Worm (Caenorhabditis elegans) whole organism, L4/young adult: ENCODE measurements around the gene flp-11.

ENCODE experiments used
- W03F9.2 ChIP-seq: fragments of 150-350 bp; optimal IDR thresholded peaks from 2 replicates; lab custom pipeline; 2014; ENCODE audit warnings: missing biosample characterization, missing genetic modification characterization
- dao-5 ChIP-seq: sonication (generic microtip); optimal IDR thresholded peaks from 2 replicates; lab custom pipeline; 2016; ENCODE audit warnings: missing genotype, missing genetic modification characterization, moderate library complexity, missing compliant biosample characterization
- him-1 ChIP-seq: sonication (generic microtip); optimal IDR thresholded peaks from 2 replicates; lab custom pipeline; 2016; ENCODE audit warnings: missing genotype, missing genetic modification reagents, missing genetic modification characterization, missing compliant biosample characterization

The flp-11 gene

DNA sequence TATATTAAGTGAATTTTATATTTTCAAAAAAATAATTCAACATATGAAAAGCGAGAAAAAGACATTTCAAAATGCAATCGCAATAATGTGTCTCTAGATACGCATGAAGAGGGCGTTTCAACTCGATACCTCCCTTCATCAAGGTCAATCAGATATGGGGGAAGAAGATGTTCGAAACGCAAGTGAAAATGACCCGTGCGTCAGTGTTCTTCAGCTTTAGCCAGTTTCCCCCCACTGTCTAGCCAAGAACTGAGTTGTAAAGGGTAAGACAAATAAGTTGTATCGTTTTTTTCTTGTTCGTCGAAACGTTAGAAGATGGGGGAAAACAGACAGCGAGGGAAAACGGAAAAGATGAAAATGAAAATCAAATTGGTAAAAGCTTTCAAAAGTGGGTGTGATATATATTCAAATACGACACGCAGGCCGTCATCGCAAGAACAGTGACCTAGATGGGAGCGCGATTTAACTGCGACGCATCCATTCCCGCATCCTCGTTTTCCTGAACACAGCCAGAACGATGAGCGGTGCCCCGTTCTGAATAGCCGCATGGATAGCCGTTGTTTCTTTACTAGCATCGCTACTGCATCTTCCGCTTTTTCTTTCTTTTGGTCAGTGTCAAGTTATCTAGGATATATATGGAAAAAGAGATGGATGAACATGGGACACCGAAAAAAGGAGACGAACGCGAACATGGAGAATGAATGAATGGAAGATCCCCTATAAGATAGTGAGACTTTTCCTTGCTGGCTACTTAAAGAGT, 16.9 kb upstream of the flp-11 start:
- TF ChIP-seq him-1 (no peak), dao-5 (tag; lab: Kevin White, UChicago) (no peak), W03F9.2 (tag; lab: Kevin White, UChicago) (no peak)

DNA sequence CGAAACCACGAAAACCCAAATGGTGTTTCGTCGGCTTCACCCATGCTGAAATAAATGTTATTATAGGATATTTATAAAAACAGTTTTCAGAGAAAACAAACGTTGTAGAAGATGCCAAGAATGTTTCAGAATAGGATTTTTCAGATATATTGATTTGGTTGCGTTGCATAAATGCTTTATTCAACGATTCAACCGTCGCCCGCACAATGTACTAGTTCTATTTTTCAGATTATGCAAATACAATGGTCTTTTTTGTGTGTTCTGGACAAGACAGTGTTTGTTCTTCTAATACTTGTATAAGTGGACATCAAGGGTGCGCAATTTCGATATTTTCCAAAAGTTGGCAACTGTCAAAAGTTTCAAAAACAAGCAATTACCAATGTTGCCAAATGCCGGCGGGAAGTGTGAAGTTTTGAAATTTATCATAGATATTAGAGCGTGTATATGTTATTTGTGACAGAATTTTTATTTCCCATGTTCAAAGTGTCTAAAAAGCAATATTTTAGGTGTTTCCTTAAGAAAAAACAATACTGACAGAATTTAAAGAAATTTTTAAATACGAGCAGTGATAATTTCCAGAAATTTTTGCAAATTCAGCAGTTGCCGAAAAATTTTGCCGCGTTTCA, 13.3 kb upstream of the flp-11 start, which contains the start of gene K02G10.5:
TSS of gene K02G10.5 (minus strand) at position 51 of the 626 bp plus-strand sequence.
- no peak for TF ChIP-seq dao-5 (tag; lab: Kevin White, UChicago)
- no peak for TF ChIP-seq W03F9.2 (tag; lab: Kevin White, UChicago)
- TF ChIP-seq him-1: no peak

DNA sequence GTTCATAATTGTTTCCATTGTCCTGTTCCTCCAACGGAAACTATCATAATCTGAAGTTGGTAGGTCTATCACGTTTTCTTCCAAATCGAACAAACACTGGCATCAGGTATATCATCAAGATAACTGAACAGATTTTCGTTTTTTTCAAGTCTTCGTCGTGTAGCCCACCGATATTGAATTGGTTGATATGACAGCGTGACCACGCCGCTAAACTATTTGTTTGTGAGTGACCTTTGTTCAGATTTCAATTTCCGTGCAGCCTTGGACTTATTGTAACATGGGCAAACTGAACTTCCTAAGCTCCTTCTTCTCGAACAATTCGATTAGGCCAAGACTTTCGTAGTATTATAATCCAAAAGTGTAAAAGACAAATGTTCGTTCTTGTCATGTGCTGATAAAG, 7.7 kb upstream of the flp-11 start:
- no peak for TF ChIP-seq W03F9.2 (tag; lab: Kevin White, UChicago)
- no peak for TF ChIP-seq dao-5 (tag; lab: Kevin White, UChicago)
- no peak for TF ChIP-seq him-1

DNA sequence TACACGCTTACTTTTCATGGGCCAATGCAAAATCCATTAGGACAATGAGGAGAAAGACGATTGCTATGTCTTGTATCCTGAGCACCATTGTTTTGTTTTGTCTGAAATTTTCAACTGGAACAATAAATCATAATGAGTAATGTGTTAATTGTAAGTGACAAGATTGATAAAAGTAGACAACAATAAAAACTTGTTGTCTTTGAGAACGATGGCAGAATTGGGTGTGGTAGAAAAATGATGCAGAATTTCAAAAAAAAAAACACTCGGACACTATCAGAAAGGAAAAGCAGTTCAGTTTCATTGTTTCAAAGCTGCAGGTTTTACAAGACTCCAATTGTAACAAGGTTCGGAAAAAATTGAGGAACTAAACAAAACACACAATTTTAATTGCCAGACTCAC, 4.7 kb upstream of the flp-11 start, which contains the start of gene K02G10.15:
TSS of gene K02G10.15 (minus strand) at position 101 of the 400 bp plus-strand sequence.
- TF ChIP-seq dao-5 (tag; lab: Kevin White, UChicago) (no peak), W03F9.2 (tag; lab: Kevin White, UChicago) (no peak), him-1 (no peak)

DNA sequence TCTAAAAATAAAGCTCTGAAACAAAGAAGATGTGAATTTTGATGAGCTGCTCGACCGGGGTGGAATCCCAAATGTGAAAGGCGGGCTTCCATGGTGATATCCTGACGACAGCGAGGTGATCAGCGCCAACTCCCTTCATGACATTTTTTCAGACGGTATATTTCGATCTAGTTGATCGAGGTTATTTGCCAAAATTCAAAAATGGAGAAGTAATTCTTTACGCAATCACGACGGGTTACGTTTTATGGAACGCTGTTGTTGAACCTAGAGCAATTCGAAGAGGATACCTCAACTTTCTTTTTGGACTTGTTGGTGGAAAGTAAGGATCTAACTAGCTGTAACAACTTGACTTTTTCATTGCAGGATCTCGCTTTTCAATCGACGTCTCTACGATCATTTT, 1.2 kb downstream of the flp-11 start:
- TF ChIP-seq dao-5 (tag; lab: Kevin White, UChicago): no peak
- TF ChIP-seq him-1: no peak
- no peak for TF ChIP-seq W03F9.2 (tag; lab: Kevin White, UChicago)

DNA sequence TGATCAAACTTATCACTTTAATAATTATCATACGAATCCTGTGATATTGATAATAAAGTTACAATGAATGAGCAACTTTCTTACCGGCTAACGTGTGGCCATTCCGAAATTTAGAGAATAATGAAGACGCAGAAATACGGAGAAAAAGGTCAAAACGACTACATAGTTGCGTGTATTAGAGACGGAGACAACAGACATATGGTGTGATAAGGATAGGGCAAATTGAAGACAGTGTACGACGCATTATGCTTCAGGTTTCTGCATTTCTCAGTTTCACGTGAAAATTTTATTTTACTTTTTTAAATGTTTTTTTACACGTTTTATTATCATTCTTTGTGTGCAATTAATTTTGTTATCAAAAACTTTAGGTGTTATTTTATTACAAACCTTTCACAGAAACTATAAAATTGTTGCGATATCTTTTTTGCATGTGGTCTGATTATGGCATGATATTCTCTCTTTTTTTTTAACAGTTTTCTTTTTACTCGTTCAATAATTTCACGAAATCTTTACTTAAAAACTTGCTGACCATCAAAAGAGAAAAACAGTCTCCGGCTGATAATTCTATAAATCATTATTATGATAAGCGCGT, 4.7 kb downstream of the flp-11 start, which contains the start of gene tmem-135:
TSS of gene tmem-135 (plus strand) at position 542 of the 592 bp plus-strand sequence.
- TF ChIP-seq him-1 (no peak), dao-5 (tag; lab: Kevin White, UChicago) (no peak), W03F9.2 (tag; lab: Kevin White, UChicago) (no peak)

DNA sequence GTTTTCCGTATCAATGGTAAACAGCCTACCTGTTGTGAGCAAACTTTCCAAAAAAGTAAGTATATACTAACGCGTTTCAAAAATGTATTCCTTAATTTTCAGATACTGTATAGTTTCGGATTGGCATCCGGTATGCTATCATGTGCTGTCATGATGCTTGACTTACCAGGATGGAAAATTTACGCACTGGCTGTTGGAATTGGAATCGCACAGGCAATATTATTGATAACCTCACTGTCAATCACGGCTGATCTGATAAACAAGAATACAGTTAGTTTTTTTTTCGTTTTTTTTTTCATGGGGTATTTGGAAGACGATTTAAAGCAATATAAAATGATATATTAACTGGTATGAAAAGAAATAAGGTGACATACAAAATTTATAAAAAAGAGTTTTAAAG, 6.1 kb downstream of the flp-11 start:
- TF ChIP-seq dao-5 (tag; lab: Kevin White, UChicago): no peak

DNA sequence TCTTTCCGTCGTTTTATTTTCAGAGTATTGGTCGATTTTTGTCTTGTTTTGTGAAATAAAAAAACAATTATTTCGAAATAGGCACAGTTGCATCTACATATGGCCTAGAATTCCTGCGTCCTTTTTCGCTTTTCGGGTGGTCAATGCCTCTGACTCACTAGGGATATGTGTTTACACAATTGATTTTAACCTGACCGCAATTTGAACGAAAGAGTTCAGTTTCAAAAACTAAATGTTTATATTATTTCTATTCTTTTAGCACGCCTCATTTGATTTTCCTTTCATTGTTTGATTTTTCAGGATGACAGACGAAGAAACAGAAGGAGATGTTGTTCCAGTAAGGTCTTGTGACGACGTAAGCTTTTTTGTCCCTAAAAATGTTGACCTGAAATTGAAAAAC, 10.1 kb downstream of the flp-11 start, which contains the start of gene mfsd-12:
TSS of gene mfsd-12 (plus strand) at position 301 of the 400 bp plus-strand sequence.
- TF ChIP-seq him-1 (no peak), W03F9.2 (tag; lab: Kevin White, UChicago) (no peak), dao-5 (tag; lab: Kevin White, UChicago) (no peak)

DNA sequence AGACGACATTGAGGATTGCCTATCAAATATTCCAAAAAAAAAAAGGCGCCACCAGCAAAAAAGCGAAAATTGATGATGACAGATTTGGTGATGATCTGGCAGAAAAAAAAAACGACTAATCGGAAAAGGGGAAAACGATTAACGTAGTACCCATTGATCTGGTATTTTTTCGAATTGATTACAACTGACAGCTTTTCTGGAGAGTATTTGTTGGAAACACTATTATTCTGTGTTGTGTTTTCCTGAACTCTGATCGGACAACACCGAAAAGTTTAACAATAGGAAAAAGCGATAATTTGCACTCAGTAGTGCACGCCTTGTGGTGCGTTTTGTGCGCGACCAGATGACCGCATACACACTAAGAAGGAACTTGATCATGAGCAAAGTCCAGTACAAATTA, 13.3 kb downstream of the flp-11 start:
- TF ChIP-seq W03F9.2 (tag; lab: Kevin White, UChicago): no peak
- no peak for TF ChIP-seq him-1
- TF ChIP-seq dao-5 (tag; lab: Kevin White, UChicago): no peak

DNA sequence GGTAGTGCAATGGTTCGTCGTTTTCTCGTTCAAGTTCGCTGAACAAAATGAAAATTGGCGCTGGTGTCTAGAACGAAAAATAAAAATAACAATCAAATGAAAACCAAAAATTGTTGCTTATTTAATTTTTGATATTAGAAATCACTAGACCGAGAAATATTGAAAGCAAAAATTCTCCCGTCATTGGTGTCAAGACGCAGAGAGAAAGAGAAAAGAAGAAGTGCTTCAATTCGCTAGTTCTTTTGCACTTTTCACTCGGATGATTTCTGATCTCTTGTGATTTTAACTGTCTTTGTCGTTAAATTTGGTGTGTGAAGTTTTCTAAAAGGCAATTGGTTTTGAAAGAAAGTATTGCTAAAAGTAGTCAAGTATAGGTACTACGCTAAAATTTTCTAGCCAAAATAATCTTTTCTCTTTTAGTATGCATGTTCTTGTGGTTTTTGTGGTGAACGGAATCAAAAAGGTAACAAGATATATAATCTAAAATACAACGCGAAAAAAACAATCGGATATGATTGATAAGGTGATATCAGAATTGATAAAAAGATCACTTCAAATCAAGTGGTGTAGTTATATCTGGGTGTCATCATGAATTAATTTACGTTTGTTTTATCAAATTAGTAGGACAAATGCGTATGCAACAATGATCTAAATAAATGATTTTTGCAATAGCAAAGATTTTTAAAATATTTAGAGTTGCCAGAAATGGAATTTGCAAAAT, 14.8 kb downstream of the flp-11 start:
- no peak for TF ChIP-seq W03F9.2 (tag; lab: Kevin White, UChicago)
- no peak for TF ChIP-seq him-1
- TF ChIP-seq dao-5 (tag; lab: Kevin White, UChicago): no peak

DNA sequence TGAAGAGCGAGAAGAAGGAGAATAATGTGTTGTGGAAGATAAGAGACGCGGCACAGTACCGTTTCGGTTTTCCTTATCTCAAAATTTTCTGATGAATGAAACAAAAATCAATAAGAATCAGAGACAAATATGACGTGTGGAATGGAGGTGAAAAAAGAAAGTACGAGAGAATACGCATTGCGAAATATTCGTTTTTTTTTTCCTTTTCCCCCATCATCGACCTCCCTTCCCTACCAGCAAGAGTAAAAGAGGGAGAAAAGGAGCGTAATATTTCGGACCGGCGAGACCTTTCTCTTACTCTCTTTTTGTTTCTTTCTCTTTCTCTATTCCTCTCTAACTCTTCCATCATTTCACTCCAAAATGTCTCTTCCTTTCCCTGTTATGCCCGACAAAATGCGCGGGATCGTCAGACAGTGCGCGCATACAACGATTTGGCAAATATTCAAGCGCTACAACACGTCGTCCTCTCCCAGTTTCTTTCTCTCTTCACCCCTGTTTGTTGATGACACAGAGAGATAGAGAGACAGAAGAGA, 15.6 kb downstream of the flp-11 start:
- TF ChIP-seq W03F9.2 (tag; lab: Kevin White, UChicago): no peak
- TF ChIP-seq dao-5 (tag; lab: Kevin White, UChicago): no peak
- TF ChIP-seq him-1: no peak

DNA sequence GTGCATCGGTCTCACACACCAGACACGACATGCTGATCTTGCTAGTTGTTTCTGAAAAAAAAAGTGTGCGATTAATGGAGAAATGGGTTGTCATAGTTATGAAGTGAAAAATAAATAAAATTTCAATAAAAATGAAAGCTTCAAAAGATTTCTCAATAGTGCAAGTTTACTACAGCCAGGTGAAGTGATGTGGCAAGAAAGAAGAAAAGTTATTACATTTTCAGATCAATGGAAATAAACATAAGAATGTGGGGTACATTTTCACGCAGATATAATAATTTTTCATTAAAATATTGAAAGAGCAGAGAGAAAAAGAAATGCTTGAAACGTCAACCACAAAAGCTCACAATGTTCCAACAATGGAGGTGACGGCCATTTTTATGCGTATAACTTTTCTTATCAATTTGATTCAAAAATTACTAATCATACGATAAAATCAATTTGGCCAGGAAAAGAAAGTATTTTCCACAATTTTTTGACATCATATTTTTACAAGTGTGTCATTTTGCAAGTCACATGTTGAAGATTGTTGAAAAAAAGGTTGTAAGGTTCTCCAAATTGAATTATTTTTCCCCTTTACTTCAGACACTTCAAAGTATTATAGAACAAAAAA, 17.6 kb downstream of the flp-11 start, which contains the start of gene nhr-45:
TSS of gene nhr-45 (minus strand) at position 51 of the 613 bp plus-strand sequence.
- TF ChIP-seq dao-5 (tag; lab: Kevin White, UChicago) (no peak), him-1 (no peak), W03F9.2 (tag; lab: Kevin White, UChicago) (no peak)

DNA sequence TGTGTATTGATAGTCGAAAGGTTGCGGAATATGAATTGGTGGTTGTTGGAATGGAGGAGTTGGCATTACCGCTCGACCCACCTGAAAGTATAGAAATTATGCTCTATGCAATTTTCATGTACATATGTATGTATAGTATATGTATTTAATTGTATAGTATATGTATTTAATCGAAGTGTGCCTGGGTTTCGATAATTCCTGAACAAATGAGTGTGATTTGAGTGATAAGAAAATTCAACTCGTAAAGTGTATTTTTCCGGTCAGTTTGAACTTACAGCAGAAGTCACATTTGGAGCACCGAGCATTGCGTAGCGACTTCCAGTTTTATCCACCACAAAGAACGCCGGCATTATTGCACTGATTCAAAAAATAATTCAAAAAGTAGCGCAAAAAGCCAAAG, 19.2 kb downstream of the flp-11 start:
- TF ChIP-seq him-1 (no peak), dao-5 (tag; lab: Kevin White, UChicago) (no peak), W03F9.2 (tag; lab: Kevin White, UChicago) (no peak)
